Fruit fly (Drosophila melanogaster) whole organism, adult: Measurements from ENCODE around the gene CG6933.

Experiments
- CG11617 ChIP-seq: fragments of 200-800 bp; sonication (Bioruptor generic); optimal IDR thresholded peaks from 2 replicates; lab custom pipeline; 2017; ENCODE audit warnings: mild to moderate bottlenecking, missing biosample characterization, missing genetic modification reagents, missing genetic modification characterization
- CG12768 ChIP-seq: fragments of 200-800 bp; sonication (Bioruptor generic); optimal IDR thresholded peaks from 2 replicates; lab custom pipeline; 2017; ENCODE audit warnings: missing biosample characterization, missing genetic modification characterization, mild to moderate bottlenecking, moderate library complexity, missing genetic modification reagents
- CG14711 ChIP-seq: fragments of 200-800 bp; sonication (Bioruptor generic); optimal IDR thresholded peaks from 2 replicates; lab custom pipeline; 2018; ENCODE audit warnings: missing biosample characterization, mild to moderate bottlenecking, missing genetic modification characterization, moderate library complexity
- CG33017 ChIP-seq: fragments of 200-800 bp; sonication (Bioruptor generic); optimal IDR thresholded peaks from 2 replicates; lab custom pipeline; 2018; ENCODE audit warnings: missing biosample characterization, mild to moderate bottlenecking, missing genetic modification characterization, moderate library complexity
- CG5204 ChIP-seq: fragments of 200-800 bp; sonication (Bioruptor generic); optimal IDR thresholded peaks from 2 replicates; lab custom pipeline; 2016; ENCODE audit warnings: missing biosample characterization, missing genetic modification characterization
- CG7045 ChIP-seq: fragments of 200-800 bp; sonication (Bioruptor generic); optimal IDR thresholded peaks from 2 replicates; lab custom pipeline; 2017; ENCODE audit warnings: missing biosample characterization, mild to moderate bottlenecking, missing genetic modification characterization
- CG7101 ChIP-seq: fragments of 200-800 bp; sonication (Bioruptor generic); optimal IDR thresholded peaks from 2 replicates; lab custom pipeline; 2018; ENCODE audit warnings: missing biosample characterization, mild to moderate bottlenecking, missing genetic modification characterization, moderate library complexity
- Clk ChIP-seq: fragments of 200-800 bp; sonication (Bioruptor generic); optimal IDR thresholded peaks from 2 replicates; lab custom pipeline; 2017; ENCODE audit warnings: missing biosample characterization, missing genetic modification characterization
- Hr96 ChIP-seq: fragments of 200-800 bp; sonication (Bioruptor generic); optimal IDR thresholded peaks from 2 replicates; lab custom pipeline; 2016; ENCODE audit warnings: missing biosample characterization, missing genetic modification characterization
- Mnt ChIP-seq: fragments of 200-800 bp; sonication (Bioruptor generic); optimal IDR thresholded peaks from 2 replicates; lab custom pipeline; 2016; ENCODE audit warnings: missing biosample characterization, mild to moderate bottlenecking, missing genetic modification characterization
- bab1 ChIP-seq: fragments of 200-800 bp; sonication (Bioruptor generic); optimal IDR thresholded peaks from 3 replicates; lab custom pipeline; 2019; ENCODE audit warnings: missing biosample characterization, mild to moderate bottlenecking, missing genetic modification characterization, moderate library complexity
- ovo ChIP-seq: fragments of 200-800 bp; sonication (Bioruptor generic); optimal IDR thresholded peaks from 2 replicates; lab custom pipeline; 2016; ENCODE audit warnings: missing biosample characterization, missing genetic modification characterization
- pad ChIP-seq: fragments of 200-800 bp; sonication (Bioruptor generic); optimal IDR thresholded peaks from 3 replicates; lab custom pipeline; 2017; ENCODE audit warnings: missing biosample characterization, missing genetic modification characterization, mild to moderate bottlenecking, moderate library complexity, missing genetic modification reagents
- toe ChIP-seq: fragments of 200-800 bp; sonication (Bioruptor generic); optimal IDR thresholded peaks from 2 replicates; lab custom pipeline; 2016; ENCODE audit warnings: missing biosample characterization, missing genetic modification characterization

DNA sequence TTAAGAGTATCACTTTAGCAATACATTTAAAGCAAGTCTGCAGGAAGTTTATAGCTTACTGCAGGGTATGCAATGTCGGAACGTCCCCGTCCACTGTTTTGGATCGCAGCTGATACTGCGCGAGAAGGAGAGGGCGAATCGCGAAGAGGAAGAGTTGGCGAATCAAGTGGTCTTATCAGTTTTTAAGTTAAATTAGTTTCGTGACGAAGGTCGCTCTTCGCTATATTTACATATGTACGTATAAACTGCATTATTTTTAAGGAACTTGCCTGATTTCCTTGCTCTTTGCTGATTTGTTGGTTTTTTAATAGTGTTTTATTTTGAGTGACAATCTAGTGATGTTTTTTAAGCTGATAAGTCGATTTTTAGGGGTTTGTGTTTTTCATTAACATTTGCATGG, 23.0 kb downstream of the CG6933 start:
- TF ChIP-seq ovo (GFP tag; lab: Kevin White, UChicago) (no peak), toe (GFP tag; lab: Kevin White, UChicago) (no peak), CG7101 (no peak), pad (GFP tag; lab: Kevin White, UChicago) (no peak), Mnt (GFP tag; lab: Kevin White, UChicago) (no peak), CG33017 (tag; lab: Kevin White, UChicago) (no peak), bab1 (GFP tag; lab: Kevin White, UChicago) (no peak), CG5204 (no peak), CG11617 (GFP tag; lab: Kevin White, UChicago) (no peak), CG7045 (GFP tag; lab: Kevin White, UChicago) (no peak), CG12768 (GFP tag; lab: Kevin White, UChicago) (no peak), CG14711 (no peak), Clk (GFP tag; lab: Kevin White, UChicago) (no peak), Hr96 (GFP tag; lab: Kevin White, UChicago) (no peak)
